Worm (Caenorhabditis elegans) whole organism, late embryonic: Measurements from ENCODE around the gene C07A9.13.

Source experiments
- C08G9.2 ChIP-seq: sonication (generic microtip); optimal IDR thresholded peaks from 2 replicates; lab custom pipeline; 2016; ENCODE audit warnings: mild to moderate bottlenecking, missing genetic modification characterization, moderate library complexity, missing compliant biosample characterization
- C38D4.7 ChIP-seq: fragments of 200-800 bp; sonication (Bioruptor generic); optimal IDR thresholded peaks from 2 replicates; lab custom pipeline; 2018; ENCODE audit warnings: mild to moderate bottlenecking, missing genetic modification characterization, moderate library complexity, missing compliant biosample characterization
- K02D7.2 ChIP-seq: sonication (generic microtip); optimal IDR thresholded peaks from 2 replicates; lab custom pipeline; 2017; ENCODE audit warnings: mild to moderate bottlenecking, missing genetic modification characterization, missing compliant biosample characterization
- K09A11.1 ChIP-seq: sonication (generic microtip); optimal IDR thresholded peaks from 2 replicates; lab custom pipeline; 2017; ENCODE audit warnings: antibody characterized with exemption, mild to moderate bottlenecking, missing genetic modification characterization, missing compliant biosample characterization; ENCODE audit not compliant: insufficient read depth
- T23F11.4 ChIP-seq: fragments of 200-800 bp; sonication (Bioruptor generic); optimal IDR thresholded peaks from 2 replicates; lab custom pipeline; 2018; ENCODE audit warnings: mild to moderate bottlenecking, missing genetic modification characterization, missing compliant biosample characterization
- Y22D7AL.16 ChIP-seq: sonication (generic microtip); optimal IDR thresholded peaks from 2 replicates; lab custom pipeline; 2016; ENCODE audit warnings: missing genetic modification characterization, missing compliant biosample characterization
- ama-1 ChIP-seq: fragments of 150-350 bp; optimal IDR thresholded peaks from 2 replicates; lab custom pipeline; 2014
- ceh-14 ChIP-seq: sonication (generic microtip); optimal IDR thresholded peaks from 2 replicates; lab custom pipeline; 2016; ENCODE audit warnings: missing genotype, missing genetic modification characterization, missing compliant biosample characterization
- ceh-18 ChIP-seq: sonication (generic microtip); optimal IDR thresholded peaks from 2 replicates; lab custom pipeline; 2016; ENCODE audit warnings: missing genetic modification characterization, missing compliant biosample characterization
- ceh-19 ChIP-seq: fragments of 200-800 bp; sonication (Bioruptor generic); optimal IDR thresholded peaks from 2 replicates; lab custom pipeline; 2018; ENCODE audit warnings: mild to moderate bottlenecking, missing genetic modification characterization, missing compliant biosample characterization
- ceh-2 ChIP-seq: sonication (generic microtip); optimal IDR thresholded peaks from 2 replicates; lab custom pipeline; 2016; ENCODE audit warnings: missing genotype, missing genetic modification characterization, missing compliant biosample characterization
- ceh-22 ChIP-seq: sonication (generic microtip); optimal IDR thresholded peaks from 2 replicates; lab custom pipeline; 2017; ENCODE audit warnings: missing biosample characterization, missing genetic modification characterization
- ceh-31 ChIP-seq: sonication (generic microtip); optimal IDR thresholded peaks from 2 replicates; lab custom pipeline; 2016; ENCODE audit warnings: missing genetic modification characterization, missing compliant biosample characterization
- ceh-34 ChIP-seq: sonication (generic microtip); optimal IDR thresholded peaks from 2 replicates; lab custom pipeline; 2016; ENCODE audit warnings: mild to moderate bottlenecking, missing genetic modification characterization, missing compliant biosample characterization
- ceh-45 ChIP-seq: fragments of 200-800 bp; sonication (Bioruptor generic); IDR thresholded peaks from 2 replicates; pipeline ENCODE4 v1.3.6; 2022; ENCODE audit warnings: missing genetic modification reagents, missing genetic modification characterization, missing compliant biosample characterization
- ceh-6 ChIP-seq: fragments of 200-800 bp; sonication (Bioruptor generic); optimal IDR thresholded peaks from 2 replicates; lab custom pipeline; 2018; ENCODE audit warnings: mild to moderate bottlenecking, missing genetic modification characterization, missing compliant biosample characterization
- che-1 ChIP-seq: sonication (generic microtip); optimal IDR thresholded peaks from 2 replicates; lab custom pipeline; 2016; ENCODE audit warnings: mild to moderate bottlenecking, missing genetic modification characterization, missing compliant biosample characterization
- dmd-4 ChIP-seq: sonication (generic microtip); optimal IDR thresholded peaks from 2 replicates; lab custom pipeline; 2016; ENCODE audit warnings: borderline replicate concordance, missing genetic modification characterization, missing compliant biosample characterization
- elt-2 ChIP-seq: sonication (generic microtip); optimal IDR thresholded peaks from 2 replicates; lab custom pipeline; 2016; ENCODE audit warnings: missing genetic modification reagents, missing genetic modification characterization, missing compliant biosample characterization
- elt-4 ChIP-seq: sonication (generic microtip); optimal IDR thresholded peaks from 2 replicates; lab custom pipeline; 2016; ENCODE audit warnings: missing genetic modification characterization, missing compliant biosample characterization
- gmeb-2 ChIP-seq: sonication (generic microtip); optimal IDR thresholded peaks from 2 replicates; lab custom pipeline; 2016; ENCODE audit warnings: missing genetic modification characterization, inconsistent platforms, missing compliant biosample characterization
- hlh-13 ChIP-seq: fragments of 200-800 bp; sonication (Bioruptor generic); optimal IDR thresholded peaks from 2 replicates; lab custom pipeline; 2018; ENCODE audit warnings: mild to moderate bottlenecking, missing genetic modification characterization, missing compliant biosample characterization
- lim-6 ChIP-seq: sonication (generic microtip); optimal IDR thresholded peaks from 2 replicates; lab custom pipeline; 2016; ENCODE audit warnings: missing genetic modification characterization, missing compliant biosample characterization
- lin-11 ChIP-seq: fragments of 200-800 bp; sonication (Bioruptor generic); optimal IDR thresholded peaks from 2 replicates; lab custom pipeline; 2018; ENCODE audit warnings: mild to moderate bottlenecking, missing genetic modification characterization, missing compliant biosample characterization
- mec-3 ChIP-seq: sonication (generic microtip); optimal IDR thresholded peaks from 2 replicates; lab custom pipeline; 2016; ENCODE audit warnings: borderline replicate concordance, missing genetic modification characterization, missing compliant biosample characterization
- nfya-1 ChIP-seq: sonication (generic microtip); optimal IDR thresholded peaks from 2 replicates; lab custom pipeline; 2017; ENCODE audit warnings: missing genetic modification characterization, mild to moderate bottlenecking, missing compliant biosample characterization, antibody characterized with exemption, moderate library complexity
- nhr-11 ChIP-seq: fragments of 150-350 bp; optimal IDR thresholded peaks from 2 replicates; lab custom pipeline; 2014; ENCODE audit warnings: missing biosample characterization, missing genetic modification characterization
- npax-4 ChIP-seq: sonication (generic microtip); optimal IDR thresholded peaks from 2 replicates; lab custom pipeline; 2016; ENCODE audit warnings: missing genetic modification characterization, missing compliant biosample characterization
- odd-2 ChIP-seq: sonication (generic microtip); optimal IDR thresholded peaks from 2 replicates; lab custom pipeline; 2017; ENCODE audit warnings: antibody characterized with exemption, mild to moderate bottlenecking, missing genetic modification characterization, missing compliant biosample characterization
- pat-9 ChIP-seq: fragments of 200-800 bp; sonication (Bioruptor generic); optimal IDR thresholded peaks from 2 replicates; lab custom pipeline; 2018; ENCODE audit warnings: mild to moderate bottlenecking, missing genetic modification characterization, moderate library complexity, missing compliant biosample characterization
- pax-1 ChIP-seq: fragments of 150-350 bp; optimal IDR thresholded peaks from 2 replicates; lab custom pipeline; 2014; ENCODE audit warnings: missing biosample characterization, missing genetic modification characterization
- pha-2 ChIP-seq: sonication (generic microtip); optimal IDR thresholded peaks from 2 replicates; lab custom pipeline; 2017; ENCODE audit warnings: mild to moderate bottlenecking, missing genetic modification characterization, missing compliant biosample characterization
- pqm-1 ChIP-seq: sonication (generic microtip); optimal IDR thresholded peaks from 2 replicates; lab custom pipeline; 2016; ENCODE audit warnings: missing genetic modification characterization, missing compliant biosample characterization
- pros-1 ChIP-seq: fragments of 150-350 bp; optimal IDR thresholded peaks from 2 replicates; lab custom pipeline; 2014; ENCODE audit warnings: missing biosample characterization, missing genetic modification reagents, missing genetic modification characterization
- rnt-1 ChIP-seq: sonication (generic microtip); optimal IDR thresholded peaks from 2 replicates; lab custom pipeline; 2016; ENCODE audit warnings: missing genetic modification characterization, missing compliant biosample characterization
- sdc-2 ChIP-seq: sonication (generic microtip); optimal IDR thresholded peaks from 2 replicates; lab custom pipeline; 2016; ENCODE audit warnings: missing genotype, missing genetic modification characterization, missing compliant biosample characterization
- sox-2 ChIP-seq: fragments of 200-800 bp; sonication (Bioruptor generic); IDR thresholded peaks from 2 replicates; pipeline ENCODE4 v1.3.6; 2022; ENCODE audit warnings: missing genetic modification reagents, missing genetic modification characterization, missing compliant biosample characterization
- syd-9 ChIP-seq: sonication (generic microtip); optimal IDR thresholded peaks from 2 replicates; lab custom pipeline; 2016; ENCODE audit warnings: mild to moderate bottlenecking, missing genetic modification characterization, moderate library complexity, missing compliant biosample characterization
- tbx-2 ChIP-seq: sonication (generic microtip); optimal IDR thresholded peaks from 2 replicates; lab custom pipeline; 2016; ENCODE audit warnings: missing genetic modification characterization, missing compliant biosample characterization
- ttx-3 ChIP-seq: sonication (generic microtip); optimal IDR thresholded peaks from 2 replicates; lab custom pipeline; 2016; ENCODE audit warnings: missing genetic modification reagents, missing genetic modification characterization, missing compliant biosample characterization
- unc-3 ChIP-seq, 2 experiments: fragments of 200-800 bp in 1 of 2; sonication (Bioruptor generic) in 1 of 2; sonication (generic microtip) in 1 of 2; conservative IDR thresholded peaks in 1 of 2; optimal IDR thresholded peaks in 1 of 2; 2 replicates each; pipeline versions ENCODE4 v1.3.6 to Lab custom; 2016 to 2022; ENCODE audit warnings: missing compliant biosample characterization in 2 of 2, missing genetic modification characterization in 2 of 2, missing genetic modification reagents in 1 of 2
- unc-55 ChIP-seq: sonication (generic microtip); optimal IDR thresholded peaks from 2 replicates; lab custom pipeline; 2017; ENCODE audit warnings: missing biosample characterization, missing genetic modification reagents, missing genetic modification characterization
- zip-5 ChIP-seq: sonication (generic microtip); optimal IDR thresholded peaks from 2 replicates; lab custom pipeline; 2016; ENCODE audit warnings: missing genetic modification characterization, missing compliant biosample characterization
- ztf-16 ChIP-seq: sonication (generic microtip); optimal IDR thresholded peaks from 2 replicates; lab custom pipeline; 2017; ENCODE audit warnings: missing genetic modification characterization, missing compliant biosample characterization

The C07A9.13 gene

DNA sequence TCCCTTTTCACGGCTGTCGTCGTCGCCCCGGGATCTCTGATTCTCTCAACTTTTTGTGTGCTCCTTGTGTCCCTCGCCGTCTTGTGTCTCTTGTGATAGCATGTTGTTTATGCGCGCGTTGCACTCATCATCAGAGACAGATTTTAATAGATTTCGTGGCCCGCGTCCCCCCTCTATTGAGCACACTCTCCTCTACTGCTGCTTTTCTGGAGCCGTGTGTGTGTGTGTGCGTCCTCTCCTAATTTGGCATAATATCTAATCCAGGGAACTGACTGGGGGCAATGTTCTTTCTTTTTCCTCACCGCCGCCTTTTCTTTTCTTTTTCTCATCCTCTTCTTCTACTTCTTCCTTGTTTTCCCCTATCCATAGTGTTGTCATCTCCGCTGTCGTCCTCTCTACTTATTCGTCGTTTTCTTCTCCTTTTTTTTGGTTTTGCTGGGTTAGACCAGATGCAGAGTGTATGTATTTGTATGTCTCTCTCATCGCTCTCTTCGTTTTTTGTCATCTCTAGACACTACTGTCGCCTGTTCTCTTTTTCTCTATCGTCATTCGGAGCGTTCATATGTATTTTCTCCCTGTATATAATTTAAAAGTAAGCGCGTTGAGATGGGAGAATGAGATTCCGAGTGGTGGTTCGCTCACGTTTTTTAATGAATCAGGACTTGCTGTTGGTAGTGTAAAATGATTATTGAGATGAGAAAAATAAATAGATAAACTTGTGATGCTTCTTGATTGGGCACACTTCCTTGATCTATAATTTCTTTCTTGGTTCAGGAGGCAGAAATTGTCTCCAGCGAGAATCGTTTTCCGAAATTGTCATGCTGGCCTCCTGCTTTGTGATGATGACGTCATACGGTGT, 22.9 kb upstream of the C07A9.13 start (continued):
- no peak for TF ChIP-seq elt-2 (tag; lab: Kevin White, UChicago)
- no peak for TF ChIP-seq lin-11 (tag; lab: Kevin White, UChicago)
- TF ChIP-seq syd-9 (tag; lab: Kevin White, UChicago), result peak; percentile 55
- TF ChIP-seq K09A11.1, result no peak
- TF ChIP-seq unc-3 (GFP tag; conservative IDR thresholded peaks at IDR 0.05; lab: Robert Waterston, UW), result no peak
- TF ChIP-seq unc-3 (tag; optimal IDR thresholded peaks at IDR 0.05; lab: Kevin White, UChicago), result no peak
- TF ChIP-seq sox-2 (GFP tag; lab: Robert Waterston, UW), result no peak
- peak; percentile 73 for TF ChIP-seq ceh-14
- TF ChIP-seq mec-3 (tag; lab: Kevin White, UChicago), result peak; percentile 38
- TF ChIP-seq ceh-18 (tag; lab: Kevin White, UChicago), result peak; percentile 72
- TF ChIP-seq ceh-34 (tag; lab: Kevin White, UChicago), result peak; percentile 54
- TF ChIP-seq ztf-16 (tag; lab: Kevin White, UChicago), result no peak
- TF ChIP-seq pax-1, result no peak
- no peak for TF ChIP-seq zip-5 (tag; lab: Kevin White, UChicago)
- no peak for TF ChIP-seq ceh-45 (GFP tag; lab: Robert Waterston, UW)
- TF ChIP-seq ceh-6, result no peak
- TF ChIP-seq pros-1 (tag; lab: Kevin White, UChicago), result no peak
- TF ChIP-seq ceh-19 (GFP tag; lab: Kevin White, UChicago), result peak; percentile 34
- no peak for TF ChIP-seq dmd-4 (tag; lab: Kevin White, UChicago)
- TF ChIP-seq sdc-2, result no peak
- no peak for TF ChIP-seq che-1 (tag; lab: Kevin White, UChicago)
- no peak for TF ChIP-seq nhr-11 (tag; lab: Kevin White, UChicago)
- peak; percentile 38 for TF ChIP-seq rnt-1 (tag; lab: Kevin White, UChicago)
- peak; percentile 54 for TF ChIP-seq unc-55
- TF ChIP-seq pat-9 (tag; lab: Kevin White, UChicago), result no peak
- peak; percentile 65 for TF ChIP-seq tbx-2 (tag; lab: Kevin White, UChicago)
- no peak for TF ChIP-seq hlh-13 (GFP tag; lab: Kevin White, UChicago)
- TF ChIP-seq C38D4.7, result no peak
- no peak for TF ChIP-seq C08G9.2
- peak; percentile 67 for TF ChIP-seq ceh-31 (tag; lab: Kevin White, UChicago)
- no peak for TF ChIP-seq ceh-22 (tag; lab: Kevin White, UChicago)
- TF ChIP-seq lim-6 (tag; lab: Kevin White, UChicago), result peak; percentile 3
- TF ChIP-seq ceh-2, result peak; percentile 31
- TF ChIP-seq ttx-3 (tag; lab: Kevin White, UChicago), result no peak
- no peak for TF ChIP-seq T23F11.4 (GFP tag; lab: Kevin White, UChicago)
- no peak for TF ChIP-seq npax-4 (tag; lab: Kevin White, UChicago)
- TF ChIP-seq gmeb-2 (tag; lab: Kevin White, UChicago), result no peak
- no peak for TF ChIP-seq pqm-1 (tag; lab: Kevin White, UChicago)
- TF ChIP-seq odd-2 (tag; lab: Kevin White, UChicago), result no peak
- no peak for TF ChIP-seq pha-2 (tag; lab: Kevin White, UChicago)
- no peak for TF ChIP-seq Y22D7AL.16 (tag; lab: Kevin White, UChicago)
- TF ChIP-seq nfya-1, result no peak
- TF ChIP-seq ama-1, result no peak
- TF ChIP-seq elt-4 (tag; lab: Kevin White, UChicago), result no peak
- no peak for TF ChIP-seq K02D7.2 (tag; lab: Kevin White, UChicago)
